Worm (Caenorhabditis elegans): ENCODE measurements around the gene C08F8.15.

ce11 chrIV:11159886-11160285 is 721 bp downstream of the C08F8.15 start, which contains the start of gene mboa-4:
- TF ChIP-seq unc-62 (GFP tag; optimal IDR thresholded peaks at IDR 0.05) = no peak
- TF ChIP-seq mbf-1 (tag; optimal IDR thresholded peaks at IDR 0.05) = no peak
- no peak for TF ChIP-seq aly-2 (tag; optimal IDR thresholded peaks at IDR 0.05)
- TF ChIP-seq snpc-4 (tag; optimal IDR thresholded peaks at IDR 0.05) = no peak
- TF ChIP-seq gmeb-1 (tag; optimal IDR thresholded peaks at IDR 0.05) = no peak
- no peak for TF ChIP-seq skn-1 (tag; optimal IDR thresholded peaks at IDR 0.05)
